Worm (Caenorhabditis elegans) whole organism, midembryonic: ENCODE results near the gene str-253.

Experiments
- T22C8.4 ChIP-seq: fragments of 200-800 bp; sonication (Bioruptor generic); IDR thresholded peaks from 2 replicates; pipeline ENCODE4 v1.3.6; 2022; ENCODE audit warnings: missing genetic modification characterization, missing compliant biosample characterization
- cog-1 ChIP-seq: sonication (generic microtip); optimal IDR thresholded peaks from 2 replicates; lab custom pipeline; 2016; ENCODE audit warnings: missing genetic modification characterization, missing compliant biosample characterization
- flt-1 ChIP-seq: fragments of 200-800 bp; sonication (Bioruptor generic); IDR thresholded peaks from 2 replicates; pipeline ENCODE4 v1.3.6; 2022; ENCODE audit warnings: missing genetic modification characterization, missing compliant biosample characterization
- klf-2 ChIP-seq: fragments of 200-800 bp; sonication (Bioruptor generic); conservative IDR thresholded peaks from 2 replicates; pipeline ENCODE4 v1.3.6; 2022; ENCODE audit warnings: missing genetic modification reagents, missing genetic modification characterization, missing compliant biosample characterization
- med-1 ChIP-seq: sonication (generic microtip); optimal IDR thresholded peaks from 2 replicates; lab custom pipeline; 2017; ENCODE audit warnings: missing genetic modification characterization, mild to moderate bottlenecking, missing compliant biosample characterization, antibody characterized with exemption, missing genetic modification reagents; ENCODE audit not compliant: insufficient read depth
- ref-1 ChIP-seq: fragments of 200-800 bp; sonication (Bioruptor generic); conservative IDR thresholded peaks from 2 replicates; pipeline ENCODE4 v1.3.6; 2022; ENCODE audit warnings: missing genetic modification reagents, missing genetic modification characterization, missing compliant biosample characterization
- ztf-23 ChIP-seq: fragments of 200-800 bp; sonication (Bioruptor generic); IDR thresholded peaks from 2 replicates; pipeline ENCODE4 v1.3.6; 2022; ENCODE audit warnings: missing genetic modification reagents, missing genetic modification characterization, missing compliant biosample characterization
- ztf-29 ChIP-seq: fragments of 200-800 bp; sonication (Bioruptor generic); IDR thresholded peaks from 2 replicates; pipeline ENCODE4 v1.3.6; 2022; ENCODE audit warnings: missing genetic modification reagents, missing genetic modification characterization, missing compliant biosample characterization

ce11 chrV:2254553-2255124, at the start of gene str-253:
- TF ChIP-seq cog-1 (tag; lab: Kevin White, UChicago) (no peak), ref-1 (GFP tag; lab: Robert Waterston, UW) (no peak), med-1 (GFP tag; lab: Kevin White, UChicago) (no peak), ztf-29 (GFP tag; lab: Robert Waterston, UW) (no peak), klf-2 (GFP tag; lab: Robert Waterston, UW) (no peak), T22C8.4 (no peak), ztf-23 (no peak), flt-1 (GFP tag; lab: Robert Waterston, UW) (no peak)
